Fruit fly (Drosophila melanogaster): ENCODE data around the gene CG18585.

CG18585 gene

dm6 chr2L:7641606-7642190 is 49.2 kb downstream of the CG18585 start (continued):
- TF ChIP-seq CG1792 (GFP tag; optimal IDR thresholded peaks at IDR 0.05) (no peak), CG17912 (GFP tag; optimal IDR thresholded peaks at IDR 0.05) (peak; percentile 45), ttk (GFP tag; IDR thresholded peaks at IDR 0.05) (peak; percentile 81), tx (GFP tag; optimal IDR thresholded peaks at IDR 0.05) (peak; percentile 83), Gug (GFP tag; IDR thresholded peaks at IDR 0.05) (peak; percentile 88), CG4282 (GFP tag; optimal IDR thresholded peaks at IDR 0.05) (peak; percentile 28), CG17802 (tag; optimal IDR thresholded peaks at IDR 0.05) (no peak), Bdp1 (GFP tag; optimal IDR thresholded peaks at IDR 0.05) (peak; percentile 85), Trl (optimal IDR thresholded peaks at IDR 0.05) (no peak), Trl (GFP tag; optimal IDR thresholded peaks at IDR 0.05) (peak; percentile 97), org-1 (GFP tag; optimal IDR thresholded peaks at IDR 0.05) (peak; percentile 23), zen2 (GFP tag; IDR thresholded peaks at IDR 0.05; ENCODE audit: partially characterized antibody) (no peak), GATAe (GFP tag; conservative IDR thresholded peaks at IDR 0.05) (0 out of 2 replicates have a peak, but pooled peaks have one; percentile 36), cas (GFP tag; IDR thresholded peaks at IDR 0.05) (0 out of 2 replicates have a peak, but pooled peaks have one; percentile 19), peb (GFP tag; IDR thresholded peaks at IDR 0.05) (peak; percentile 28; the same call in 1 of the 2 replicates), CG2712 (tag; optimal IDR thresholded peaks at IDR 0.05) (no peak), CG34422 (GFP tag; IDR thresholded peaks at IDR 0.05) (peak; percentile 87; the same call in 2 of the 3 replicates), Atf-2 (GFP tag; optimal IDR thresholded peaks at IDR 0.05) (no peak), E2f2 (GFP tag; IDR thresholded peaks at IDR 0.05) (peak; percentile 56), Doc2 (GFP tag; IDR thresholded peaks at IDR 0.05) (peak; percentile 58; the same call in 1 of the 2 replicates), BtbVII (GFP tag; optimal IDR thresholded peaks at IDR 0.05) (no peak), CG9215 (GFP tag; IDR thresholded peaks at IDR 0.05) (peak; percentile 39; the same call in 1 of the 2 replicates), cato (GFP tag; optimal IDR thresholded peaks at IDR 0.05; ENCODE audit: borderline replicate concordance) (peak; percentile 87), Drgx (GFP tag; IDR thresholded peaks at IDR 0.05) (no peak), CG7786 (GFP tag; optimal IDR thresholded peaks at IDR 0.05) (peak; percentile 72), CG4424 (GFP tag; optimal IDR thresholded peaks at IDR 0.05) (no peak), CG3407 (GFP tag; optimal IDR thresholded peaks at IDR 0.05) (peak; percentile 81), Ssrp (tag; optimal IDR thresholded peaks at IDR 0.05) (no peak), eve (GFP tag; optimal IDR thresholded peaks at IDR 0.05) (no peak), sens (GFP tag) (peak; percentile 98), CG11398 (GFP tag; optimal IDR thresholded peaks at IDR 0.05) (peak; percentile 81), NC2α (GFP tag; optimal IDR thresholded peaks at IDR 0.05) (no peak), CG7928 (GFP tag; optimal IDR thresholded peaks at IDR 0.05) (no peak), H2.0 (GFP tag; IDR thresholded peaks at IDR 0.05) (peak; percentile 75), sr (GFP tag; IDR thresholded peaks at IDR 0.05) (peak; percentile 83), sug (tag; optimal IDR thresholded peaks at IDR 0.05) (no peak), pnt (GFP tag; optimal IDR thresholded peaks at IDR 0.05) (peak; percentile 87), exex (tag; optimal IDR thresholded peaks at IDR 0.05) (no peak), CG12155 (GFP tag; optimal IDR thresholded peaks at IDR 0.05) (peak; percentile 51), CG7963 (GFP tag; IDR thresholded peaks at IDR 0.05; ENCODE audit: partially characterized antibody) (no peak), ewg (GFP tag; optimal IDR thresholded peaks at IDR 0.05) (peak; percentile 63), lilli (GFP tag; optimal IDR thresholded peaks at IDR 0.05) (peak; percentile 81), CG31388 (GFP tag; optimal IDR thresholded peaks at IDR 0.05) (no peak), gcm (GFP tag; optimal IDR thresholded peaks at IDR 0.05) (peak; percentile 45), slp2 (GFP tag; optimal IDR thresholded peaks at IDR 0.05) (peak; percentile 93), Oaz (GFP tag; IDR thresholded peaks at IDR 0.05) (peak; percentile 79), CG43689 (GFP tag; IDR thresholded peaks at IDR 0.05) (peak; percentile 55; the same call in 1 of the 2 replicates), mam (GFP tag; optimal IDR thresholded peaks at IDR 0.05) (peak; percentile 74), zen (tag; optimal IDR thresholded peaks at IDR 0.05) (no peak), CG13894 (tag; optimal IDR thresholded peaks at IDR 0.05) (no peak), HLH3B (GFP tag; IDR thresholded peaks at IDR 0.05) (peak; percentile 85; the same call in 1 of the 2 replicates), so (GFP tag; IDR thresholded peaks at IDR 0.05) (peak; percentile 76)

Measured in whole organism, embryonic.